Fruit fly (Drosophila melanogaster) whole organism, embryonic: ENCODE data around the gene Spps.

Experiments
- Antp ChIP-seq: fragments of 200-800 bp; sonication (Bioruptor generic); optimal IDR thresholded peaks from 3 replicates; lab custom pipeline; 2016; ENCODE audit warnings: missing biosample characterization, missing genetic modification characterization
- Bdp1 ChIP-seq: fragments of 200-800 bp; sonication (Bioruptor generic); optimal IDR thresholded peaks from 3 replicates; lab custom pipeline; 2016; ENCODE audit warnings: missing biosample characterization, missing genetic modification characterization
- CG12155 ChIP-seq: fragments of 200-800 bp; sonication (Bioruptor generic); optimal IDR thresholded peaks from 3 replicates; lab custom pipeline; 2016; ENCODE audit warnings: missing biosample characterization, missing genetic modification characterization
- CG12236 ChIP-seq: fragments of 200-800 bp; sonication (Bioruptor generic); optimal IDR thresholded peaks from 2 replicates; lab custom pipeline; 2016; ENCODE audit warnings: missing biosample characterization, missing genetic modification characterization
- CG17385 ChIP-seq: fragments of 200-800 bp; sonication (Bioruptor generic); optimal IDR thresholded peaks from 3 replicates; lab custom pipeline; 2018; ENCODE audit warnings: missing biosample characterization, mild to moderate bottlenecking, missing genetic modification characterization
- CG17802 ChIP-seq: fragments of 200-800 bp; sonication (Bioruptor generic); optimal IDR thresholded peaks from 2 replicates; lab custom pipeline; 2018; ENCODE audit warnings: missing biosample characterization, mild to moderate bottlenecking, missing genetic modification characterization, moderate library complexity
- CG1832 ChIP-seq: fragments of 200-800 bp; sonication (Bioruptor generic); optimal IDR thresholded peaks from 2 replicates; lab custom pipeline; 2017; ENCODE audit warnings: missing biosample characterization, mild to moderate bottlenecking, missing genetic modification characterization, inconsistent platforms
- CG2116 ChIP-seq: fragments of 200-800 bp; sonication (Bioruptor generic); optimal IDR thresholded peaks from 3 replicates; lab custom pipeline; 2018; ENCODE audit warnings: missing biosample characterization, mild to moderate bottlenecking, missing genetic modification characterization
- CG2712 ChIP-seq: fragments of 200-800 bp; optimal IDR thresholded peaks from 3 replicates; lab custom pipeline; 2019; ENCODE audit warnings: missing biosample characterization, mild to moderate bottlenecking, missing genetic modification characterization, moderate library complexity
- CG31441 ChIP-seq: fragments of 200-800 bp; sonication (Bioruptor generic); IDR thresholded peaks from 2 replicates; pipeline ENCODE4 v1.3.6; 2022; ENCODE audit warnings: missing biosample characterization, missing genetic modification characterization
- CG34224 ChIP-seq: fragments of 200-800 bp; sonication (Bioruptor generic); IDR thresholded peaks from 3 replicates; pipeline ENCODE4 v1.3.6; 2022; ENCODE audit warnings: missing biosample characterization, missing genetic modification characterization; ENCODE audit not compliant: partially characterized antibody
- CG3726 ChIP-seq: fragments of 200-800 bp; sonication (Bioruptor generic); IDR thresholded peaks from 3 replicates; pipeline ENCODE4, ENCODE4 v1.3.6; 2022; ENCODE audit warnings: missing biosample characterization, missing genetic modification characterization
- CG4360 ChIP-seq: fragments of 200-800 bp; sonication (Bioruptor generic); IDR thresholded peaks from 2 replicates; pipeline ENCODE4 v1.3.6; 2022; ENCODE audit warnings: missing biosample characterization, missing genetic modification characterization
- CG6175 ChIP-seq: fragments of 200-800 bp; sonication (Bioruptor generic); IDR thresholded peaks from 3 replicates; pipeline ENCODE4 v1.3.6; 2022; ENCODE audit warnings: missing biosample characterization, missing genetic modification characterization
- CG7745 ChIP-seq: fragments of 200-800 bp; sonication (Bioruptor generic); optimal IDR thresholded peaks from 2 replicates; lab custom pipeline; 2018; ENCODE audit warnings: missing biosample characterization, mild to moderate bottlenecking, missing genetic modification characterization, moderate library complexity
- CG7963 ChIP-seq: fragments of 200-800 bp; sonication (Bioruptor generic); IDR thresholded peaks from 3 replicates; pipeline ENCODE4 v1.3.6; 2022; ENCODE audit warnings: missing biosample characterization, missing genetic modification characterization; ENCODE audit not compliant: partially characterized antibody
- CG9437 ChIP-seq: fragments of 200-800 bp; sonication (Bioruptor generic); optimal IDR thresholded peaks from 2 replicates; lab custom pipeline; 2018; ENCODE audit warnings: missing biosample characterization, mild to moderate bottlenecking, missing genetic modification characterization
- CG9817 ChIP-seq: fragments of 200-800 bp; sonication (Bioruptor generic); optimal IDR thresholded peaks from 2 replicates; lab custom pipeline; 2018; ENCODE audit warnings: missing biosample characterization, mild to moderate bottlenecking, missing genetic modification characterization, moderate library complexity
- Camta ChIP-seq: fragments of 200-800 bp; sonication (Bioruptor generic); optimal IDR thresholded peaks from 2 replicates; lab custom pipeline; 2016; ENCODE audit warnings: missing biosample characterization, missing genetic modification characterization
- Dref ChIP-seq: fragments of 200-800 bp; sonication (Bioruptor generic); IDR thresholded peaks from 2 replicates; pipeline ENCODE4 v1.3.6; 2022; ENCODE audit warnings: missing biosample characterization, missing genetic modification characterization
- ERR ChIP-seq: fragments of 200-800 bp; sonication (Bioruptor generic); optimal IDR thresholded peaks from 2 replicates; lab custom pipeline; 2016; ENCODE audit warnings: missing biosample characterization, missing genetic modification characterization
- Gsc ChIP-seq: fragments of 200-800 bp; sonication (Bioruptor generic); IDR thresholded peaks from 2 replicates; pipeline ENCODE4 v1.3.6; 2022; ENCODE audit warnings: missing biosample characterization, missing genetic modification characterization
- H2.0 ChIP-seq: fragments of 200-800 bp; sonication (Bioruptor generic); IDR thresholded peaks from 2 replicates; pipeline ENCODE4 v1.3.6; 2022; ENCODE audit warnings: missing biosample characterization, missing genetic modification characterization
- HLH3B ChIP-seq: fragments of 200-800 bp; sonication (Bioruptor generic); IDR thresholded peaks from 2 replicates; pipeline ENCODE4 v1.3.6; 2022; ENCODE audit warnings: missing biosample characterization, missing genetic modification characterization
- Myb ChIP-seq: fragments of 200-800 bp; sonication (Bioruptor generic); optimal IDR thresholded peaks from 2 replicates; lab custom pipeline; 2016; ENCODE audit warnings: missing biosample characterization, missing genetic modification characterization
- Poxn ChIP-seq: fragments of 200-800 bp; sonication (Bioruptor generic); IDR thresholded peaks from 2 replicates; pipeline ENCODE4 v1.3.6; 2022; ENCODE audit warnings: missing biosample characterization, missing genetic modification characterization
- Scr ChIP-seq: fragments of 200-800 bp; sonication (Bioruptor generic); IDR thresholded peaks from 2 replicates; pipeline ENCODE4 v1.3.6; 2022; ENCODE audit warnings: missing biosample characterization, missing genetic modification characterization; ENCODE audit not compliant: partially characterized antibody
- Sry-δ ChIP-seq: fragments of 200-800 bp; sonication (Bioruptor generic); optimal IDR thresholded peaks from 2 replicates; lab custom pipeline; 2016; ENCODE audit warnings: missing biosample characterization, missing genetic modification characterization
- Trl ChIP-seq, 3 experiments: fragments of >200 bp in 2 of 3; fragments of 200-800 bp in 1 of 3; sonication (Bioruptor generic) in 1 of 3; optimal IDR thresholded peaks; 2 replicates in 1 of 3; 3 replicates in 2 of 3; lab custom pipeline; 2016 to 2017; ENCODE audit warnings: missing biosample characterization in 1 of 3, missing genetic modification characterization in 1 of 3
- Xrp1 ChIP-seq: fragments of 200-800 bp; sonication (Bioruptor generic); IDR thresholded peaks from 2 replicates; pipeline ENCODE4 v1.3.6; 2022; ENCODE audit warnings: missing biosample characterization, missing genetic modification characterization
- ac ChIP-seq: fragments of 200-800 bp; sonication (Bioruptor generic); optimal IDR thresholded peaks from 3 replicates; lab custom pipeline; 2017; ENCODE audit warnings: missing biosample characterization, mild to moderate bottlenecking, missing genetic modification characterization
- bab2 ChIP-seq: fragments of 200-800 bp; sonication (Bioruptor generic); optimal IDR thresholded peaks from 2 replicates; lab custom pipeline; 2016; ENCODE audit warnings: missing biosample characterization, missing genetic modification characterization
- bigmax ChIP-seq: fragments of 200-800 bp; sonication (Bioruptor generic); optimal IDR thresholded peaks from 2 replicates; lab custom pipeline; 2018; ENCODE audit warnings: missing biosample characterization, mild to moderate bottlenecking, missing genetic modification characterization
- chinmo ChIP-seq: fragments of 200-800 bp; sonication (Bioruptor generic); IDR thresholded peaks from 4 replicates; pipeline ENCODE4 v1.3.6; 2022; ENCODE audit warnings: missing biosample characterization, missing genetic modification characterization; ENCODE audit not compliant: partially characterized antibody
- corto ChIP-seq: fragments of 200-800 bp; sonication (Bioruptor generic); optimal IDR thresholded peaks from 2 replicates; lab custom pipeline; 2016; ENCODE audit warnings: missing biosample characterization, mild to moderate bottlenecking, missing genetic modification characterization, moderate library complexity
- ems ChIP-seq: fragments of 200-800 bp; sonication (Bioruptor generic); optimal IDR thresholded peaks from 3 replicates; lab custom pipeline; 2016; ENCODE audit warnings: missing biosample characterization, missing genetic modification characterization
- grn ChIP-seq: fragments of 200-800 bp; sonication (Bioruptor generic); optimal IDR thresholded peaks from 3 replicates; lab custom pipeline; 2017; ENCODE audit warnings: missing biosample characterization, missing genetic modification characterization
- ken ChIP-seq: fragments of 200-800 bp; sonication (Bioruptor generic); IDR thresholded peaks from 3 replicates; pipeline ENCODE4 v1.3.6; 2022; ENCODE audit warnings: missing biosample characterization, missing genetic modification characterization
- lilli ChIP-seq: fragments of 200-800 bp; sonication (Bioruptor generic); optimal IDR thresholded peaks from 3 replicates; lab custom pipeline; 2016; ENCODE audit warnings: missing biosample characterization, missing genetic modification characterization
- lola ChIP-seq, 3 experiments: fragments of >200 bp in 2 of 3; fragments of 200-800 bp in 1 of 3; sonication (Bioruptor generic) in 1 of 3; optimal IDR thresholded peaks; 2 replicates each; lab custom pipeline; 2017 to 2019; ENCODE audit warnings: missing biosample characterization in 3 of 3, missing genetic modification characterization in 3 of 3, mild to moderate bottlenecking in 1 of 3, moderate library complexity in 1 of 3
- prd ChIP-seq, 3 experiments: fragments of >200 bp in 2 of 3; fragments of 200-800 bp in 1 of 3; sonication (Bioruptor generic) in 1 of 3; optimal IDR thresholded peaks in 2 of 3; IDR thresholded peaks in 1 of 3; 2 replicates in 2 of 3; 3 replicates in 1 of 3; pipeline versions ENCODE4 v1.3.6 to Lab custom; 2017 to 2022; ENCODE audit warnings: missing biosample characterization in 1 of 3, missing genetic modification characterization in 1 of 3
- pum ChIP-seq: fragments of 200-800 bp; sonication (Bioruptor generic); optimal IDR thresholded peaks from 2 replicates; lab custom pipeline; 2016; ENCODE audit warnings: missing biosample characterization, missing genetic modification characterization
- pzg ChIP-seq: fragments of 200-800 bp; sonication (Bioruptor generic); optimal IDR thresholded peaks from 3 replicates; lab custom pipeline; 2018; ENCODE audit warnings: missing biosample characterization, mild to moderate bottlenecking, missing genetic modification characterization, moderate library complexity
- ranshi ChIP-seq: fragments of 200-800 bp; sonication (Bioruptor generic); IDR thresholded peaks from 2 replicates; pipeline ENCODE4 v1.3.6; 2022; ENCODE audit warnings: missing biosample characterization, missing genetic modification characterization
- sens ChIP-seq: fragments of 200-800 bp; sonication (Bioruptor generic); peaks from one replicate; lab custom pipeline; 2016; ENCODE audit warnings: missing biosample characterization, missing genetic modification characterization
- slp2 ChIP-seq: fragments of 200-800 bp; sonication (Bioruptor generic); optimal IDR thresholded peaks from 2 replicates; lab custom pipeline; 2016; ENCODE audit warnings: missing biosample characterization, missing genetic modification characterization
- tna ChIP-seq: fragments of 200-800 bp; sonication (Bioruptor generic); IDR thresholded peaks from 2 replicates; pipeline ENCODE4 v1.3.6; 2022; ENCODE audit warnings: missing biosample characterization, missing genetic modification characterization; ENCODE audit not compliant: partially characterized antibody
- vnd ChIP-seq: fragments of 200-800 bp; sonication (Bioruptor generic); IDR thresholded peaks from 3 replicates; pipeline ENCODE4 v1.3.6; 2022; ENCODE audit warnings: missing biosample characterization, missing genetic modification characterization; ENCODE audit not compliant: partially characterized antibody

Gene Spps

dm6 chr3R:24252494-24252893 lies 25.8 kb upstream of the Spps start, which contains the start of gene beta-PheRS (continued):
- peak; percentile 90 for TF ChIP-seq vnd (GFP tag; lab: Robert Waterston, UW)
- TF ChIP-seq CG12155 (GFP tag; lab: Kevin White, UChicago): peak; percentile 52
- TF ChIP-seq lola (GFP tag; optimal IDR thresholded peaks at IDR 0.05; lab: Kevin White, UChicago): peak in 1 of 3 experiments; percentile 7
- TF ChIP-seq pum (GFP tag; lab: Kevin White, UChicago): peak; percentile 8
- peak; percentile 29 for TF ChIP-seq slp2 (GFP tag; lab: Kevin White, UChicago)
- peak; percentile 41; the same call in 1 of the 3 replicates for TF ChIP-seq ken (GFP tag; lab: Robert Waterston, UW)
- TF ChIP-seq CG2712 (tag; lab: Kevin White, UChicago): peak; percentile 91
- no peak for TF ChIP-seq prd (optimal IDR thresholded peaks at IDR 0.05; lab: Kevin White, UChicago)
- TF ChIP-seq prd (GFP tag; IDR thresholded peaks at IDR 0.05; lab: Robert Waterston, UW): peak; percentile 54; the same call in 1 of the 3 replicates
- peak; percentile 29 for TF ChIP-seq Bdp1 (GFP tag; lab: Kevin White, UChicago)
- TF ChIP-seq bab2 (GFP tag; lab: Kevin White, UChicago): peak; percentile 44
- peak; percentile 35 for TF ChIP-seq Camta (GFP tag; lab: Kevin White, UChicago)
- peak; percentile 91; the same call in 2 of the 4 replicates for TF ChIP-seq chinmo (GFP tag; lab: Robert Waterston, UW)
- no peak for TF ChIP-seq CG9437 (GFP tag; lab: Kevin White, UChicago)
- TF ChIP-seq tna (GFP tag; lab: Robert Waterston, UW): peak; percentile 80
- peak; percentile 49 for TF ChIP-seq ems (GFP tag; lab: Kevin White, UChicago)
- TF ChIP-seq CG31441 (GFP tag; lab: Robert Waterston, UW): no peak
- TF ChIP-seq CG3726 (GFP tag; lab: Robert Waterston, UW): no peak
- peak; percentile 97 for TF ChIP-seq ranshi (GFP tag; lab: Robert Waterston, UW)
- TF ChIP-seq Antp (GFP tag; lab: Kevin White, UChicago): peak; percentile 74
- TF ChIP-seq CG17802 (tag; lab: Kevin White, UChicago): peak; percentile 95
- TF ChIP-seq Xrp1: 0 out of 2 replicates have a peak, but pooled peaks have one; percentile 27
- TF ChIP-seq HLH3B (GFP tag; lab: Robert Waterston, UW): peak; percentile 42; the same call in 1 of the 2 replicates
- peak; percentile 55 for TF ChIP-seq H2.0 (GFP tag; lab: Robert Waterston, UW)
- TF ChIP-seq CG9817 (tag; lab: Kevin White, UChicago): peak; percentile 65

dm6 chr3R:24234721-24235120 lies 8.0 kb upstream of the Spps start:
- TF ChIP-seq CG2116 (GFP tag; lab: Kevin White, UChicago): peak; percentile 7
- peak; percentile 2 for TF ChIP-seq pzg (GFP tag; lab: Kevin White, UChicago)
- no peak for TF ChIP-seq Poxn
- no peak for TF ChIP-seq ac (GFP tag; lab: Kevin White, UChicago)
- peak; percentile 54 for TF ChIP-seq Dref (GFP tag; lab: Robert Waterston, UW)
- peak; percentile 8; the same call in 1 of the 2 replicates for TF ChIP-seq Scr (GFP tag; lab: Robert Waterston, UW)
- TF ChIP-seq CG7745 (tag; lab: Kevin White, UChicago): peak; percentile 21
- TF ChIP-seq Myb (GFP tag; lab: Kevin White, UChicago): peak; percentile 1
- peak; percentile 55 for TF ChIP-seq Sry-δ (GFP tag; lab: Kevin White, UChicago)
- TF ChIP-seq ERR (GFP tag; lab: Kevin White, UChicago): no peak
- TF ChIP-seq CG7963: 0 out of 3 replicates have a peak, but pooled peaks have one; percentile 32
- TF ChIP-seq CG34224 (GFP tag; lab: Robert Waterston, UW): 0 out of 3 replicates have a peak, but pooled peaks have one; percentile 15
- TF ChIP-seq, all 482 proteins: peak for 9

dm6 chr3R:24234162-24234529 lies 7.4 kb upstream of the Spps start:
- TF ChIP-seq CG17385 (GFP tag; lab: Kevin White, UChicago) (peak; percentile 44), CG1832 (GFP tag; lab: Kevin White, UChicago) (no peak), CG6175 (GFP tag; lab: Robert Waterston, UW) (no peak), CG12236 (GFP tag; lab: Kevin White, UChicago) (no peak), grn (GFP tag; lab: Kevin White, UChicago) (no peak), Trl (optimal IDR thresholded peaks at IDR 0.05; lab: Kevin White, UChicago) (no peak), Trl (GFP tag; optimal IDR thresholded peaks at IDR 0.05; lab: Kevin White, UChicago) (no peak), lilli (no peak), sens (GFP tag; lab: Kevin White, UChicago) (peak; percentile 16), Gsc (GFP tag; lab: Robert Waterston, UW) (no peak), corto (peak; percentile 11), CG4360 (0 out of 2 replicates have a peak, but pooled peaks have one; percentile 57), bigmax (GFP tag; lab: Kevin White, UChicago) (peak; percentile 16)
